Worm (Caenorhabditis elegans) whole organism, mixed stage, embryonic: Measurements from ENCODE around the gene srg-69.

ENCODE experiments used
- M03D4.4 ChIP-seq: sonication (generic microtip); optimal IDR thresholded peaks from 2 replicates; lab custom pipeline; 2017; ENCODE audit warnings: mild to moderate bottlenecking, missing genetic modification characterization, missing compliant biosample characterization
- bed-3 ChIP-seq: fragments of 200-800 bp; sonication (Bioruptor generic); optimal IDR thresholded peaks from 3 replicates; lab custom pipeline; 2018; ENCODE audit warnings: mild to moderate bottlenecking, missing genetic modification characterization, moderate library complexity, missing compliant biosample characterization
- blmp-1 ChIP-seq: fragments of 150-350 bp; optimal IDR thresholded peaks from 2 replicates; lab custom pipeline; 2014; ENCODE audit warnings: missing biosample characterization, missing genetic modification characterization
- ceh-39 ChIP-seq: fragments of 150-350 bp; optimal IDR thresholded peaks from 2 replicates; lab custom pipeline; 2014; ENCODE audit warnings: missing biosample characterization, missing genetic modification characterization
- ceh-43 ChIP-seq: fragments of 200-800 bp; sonication (Bioruptor generic); optimal IDR thresholded peaks from 2 replicates; lab custom pipeline; 2018; ENCODE audit warnings: mild to moderate bottlenecking, missing genetic modification characterization, moderate library complexity, missing compliant biosample characterization
- ces-1 ChIP-seq: fragments of 150-350 bp; optimal IDR thresholded peaks from 2 replicates; lab custom pipeline; 2014; ENCODE audit warnings: missing biosample characterization, missing genetic modification reagents, missing genetic modification characterization
- elt-1 ChIP-seq: sonication (generic microtip); optimal IDR thresholded peaks from 2 replicates; lab custom pipeline; 2017; ENCODE audit warnings: missing genetic modification characterization, mild to moderate bottlenecking, missing compliant biosample characterization, antibody characterized with exemption, moderate library complexity, borderline replicate concordance; ENCODE audit not compliant: insufficient read depth
- elt-3 ChIP-seq: fragments of 150-350 bp; optimal IDR thresholded peaks from 2 replicates; lab custom pipeline; 2014; ENCODE audit warnings: missing biosample characterization, missing genetic modification characterization
- ham-2 ChIP-seq: fragments of 200-800 bp; sonication (Bioruptor generic); optimal IDR thresholded peaks from 2 replicates; lab custom pipeline; 2018; ENCODE audit warnings: mild to moderate bottlenecking, missing genetic modification characterization, missing compliant biosample characterization
- hlh-1 ChIP-seq: fragments of 150-350 bp; optimal IDR thresholded peaks from 2 replicates; lab custom pipeline; 2014; ENCODE audit warnings: missing biosample characterization, missing genetic modification reagents, missing genetic modification characterization
- lin-32 ChIP-seq: fragments of 200-800 bp; sonication (Bioruptor generic); optimal IDR thresholded peaks from 2 replicates; lab custom pipeline; 2018; ENCODE audit warnings: mild to moderate bottlenecking, missing genetic modification characterization, missing compliant biosample characterization
- lsy-2 ChIP-seq: fragments of 150-350 bp; optimal IDR thresholded peaks from 2 replicates; lab custom pipeline; 2014; ENCODE audit warnings: missing biosample characterization, missing genetic modification characterization
- mab-5 ChIP-seq: fragments of 150-350 bp; optimal IDR thresholded peaks from 2 replicates; lab custom pipeline; 2014; ENCODE audit warnings: missing biosample characterization, missing genetic modification characterization
- mep-1 ChIP-seq: fragments of 150-350 bp; optimal IDR thresholded peaks from 2 replicates; lab custom pipeline; 2017; ENCODE audit warnings: missing biosample characterization, missing genetic modification reagents, missing genetic modification characterization, inconsistent platforms
- mls-2 ChIP-seq: sonication (generic microtip); optimal IDR thresholded peaks from 2 replicates; lab custom pipeline; 2016; ENCODE audit warnings: mild to moderate bottlenecking, missing genetic modification characterization, moderate library complexity, missing compliant biosample characterization
- nhr-12 ChIP-seq: fragments of 150-350 bp; optimal IDR thresholded peaks from 2 replicates; lab custom pipeline; 2014; ENCODE audit warnings: missing biosample characterization, missing genetic modification characterization
- nhr-2 ChIP-seq: fragments of 150-350 bp; optimal IDR thresholded peaks from 2 replicates; lab custom pipeline; 2014; ENCODE audit warnings: missing biosample characterization, missing genetic modification characterization
- nhr-237 ChIP-seq: fragments of 150-350 bp; optimal IDR thresholded peaks from 2 replicates; lab custom pipeline; 2014; ENCODE audit warnings: missing biosample characterization, missing genetic modification characterization
- nhr-76 ChIP-seq: sonication (generic microtip); optimal IDR thresholded peaks from 2 replicates; lab custom pipeline; 2017; ENCODE audit warnings: missing biosample characterization, missing genetic modification characterization
- pha-4 ChIP-seq: fragments of 150-350 bp; optimal IDR thresholded peaks from 2 replicates; lab custom pipeline; 2018; ENCODE audit warnings: missing biosample characterization, missing genetic modification reagents, missing genetic modification characterization
- sem-2 ChIP-seq: fragments of 200-800 bp; sonication (Bioruptor generic); optimal IDR thresholded peaks from 2 replicates; lab custom pipeline; 2018; ENCODE audit warnings: mild to moderate bottlenecking, missing genetic modification characterization, missing compliant biosample characterization
- snpc-4 ChIP-seq: fragments of 150-350 bp; optimal IDR thresholded peaks from 2 replicates; lab custom pipeline; 2014; ENCODE audit warnings: missing biosample characterization, missing genetic modification characterization
- sptf-1 ChIP-seq: sonication (generic microtip); optimal IDR thresholded peaks from 2 replicates; lab custom pipeline; 2017; ENCODE audit warnings: mild to moderate bottlenecking, missing genetic modification characterization, moderate library complexity, missing compliant biosample characterization
- unc-120 ChIP-seq: sonication (generic microtip); optimal IDR thresholded peaks from 2 replicates; lab custom pipeline; 2017; ENCODE audit warnings: missing genetic modification characterization, missing compliant biosample characterization; ENCODE audit not compliant: poor library complexity, severe bottlenecking
- unc-39 ChIP-seq: fragments of 150-350 bp; optimal IDR thresholded peaks from 2 replicates; lab custom pipeline; 2014; ENCODE audit warnings: missing biosample characterization, missing genetic modification characterization
- unc-62 ChIP-seq: fragments of 150-350 bp; optimal IDR thresholded peaks from 2 replicates; lab custom pipeline; 2014; ENCODE audit warnings: missing biosample characterization, missing genetic modification reagents, missing genetic modification characterization
- zip-8 ChIP-seq: fragments of 150-350 bp; optimal IDR thresholded peaks from 2 replicates; lab custom pipeline; 2014; ENCODE audit warnings: missing biosample characterization, missing genetic modification characterization
- ztf-11 ChIP-seq: fragments of 150-350 bp; optimal IDR thresholded peaks from 2 replicates; lab custom pipeline; 2014; ENCODE audit warnings: missing biosample characterization, missing genetic modification characterization

The srg-69 gene

ce11 chrII:5323773-5324172 is 31.7 kb upstream of the srg-69 start:
- TF ChIP-seq nhr-237 (tag; lab: Kevin White, UChicago) (no peak), unc-62 (no peak), ceh-43 (GFP tag; lab: Kevin White, UChicago) (no peak), mep-1 (tag; lab: Kevin White, UChicago) (no peak), ztf-11 (tag; lab: Kevin White, UChicago) (no peak)

DNA sequence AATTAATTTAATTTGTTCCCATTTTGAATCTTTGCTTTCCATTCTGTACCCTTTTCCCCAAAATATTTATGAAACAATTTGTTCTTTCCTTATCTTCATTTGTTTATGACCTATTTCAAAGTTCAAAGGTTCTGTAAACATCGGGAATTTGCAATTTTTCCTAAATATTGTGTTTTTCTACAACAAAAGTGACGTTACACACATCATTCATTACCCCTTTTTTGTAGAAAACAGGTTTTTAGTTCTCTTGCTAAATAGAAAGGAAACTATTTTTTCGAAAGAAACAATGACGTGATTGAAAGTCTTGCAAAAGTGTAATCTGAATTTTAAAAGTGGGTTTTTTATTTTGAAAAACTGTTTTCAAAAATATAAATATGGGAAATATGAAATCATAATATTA is 30.8 kb upstream of the srg-69 start:
- TF ChIP-seq nhr-12 (no peak), pha-4 (tag; lab: Kevin White, UChicago) (no peak), nhr-76 (tag; lab: Kevin White, UChicago) (no peak), sem-2 (GFP tag; lab: Kevin White, UChicago) (no peak), mab-5 (no peak), bed-3 (GFP tag; lab: Kevin White, UChicago) (no peak), zip-8 (tag; lab: Kevin White, UChicago) (no peak), M03D4.4 (no peak), blmp-1 (tag; lab: Kevin White, UChicago) (no peak), nhr-2 (tag; lab: Kevin White, UChicago) (no peak)

- TF ChIP-seq unc-62 (peak; percentile 57), unc-120 (tag; lab: Kevin White, UChicago) (peak; percentile 71), pha-4 (tag; lab: Kevin White, UChicago) (peak; percentile 34), ceh-43 (GFP tag; lab: Kevin White, UChicago) (no peak), mep-1 (tag; lab: Kevin White, UChicago) (peak; percentile 39), hlh-1 (tag; lab: Kevin White, UChicago) (peak; percentile 38), elt-1 (tag; lab: Kevin White, UChicago) (no peak), ces-1 (GFP tag; lab: Kevin White, UChicago) (peak; percentile 72), lsy-2 (tag; lab: Kevin White, UChicago) (peak; percentile 22)
Observed at ce11 chrII:5326024-5326627, 29.4 kb upstream of the srg-69 start.

DNA sequence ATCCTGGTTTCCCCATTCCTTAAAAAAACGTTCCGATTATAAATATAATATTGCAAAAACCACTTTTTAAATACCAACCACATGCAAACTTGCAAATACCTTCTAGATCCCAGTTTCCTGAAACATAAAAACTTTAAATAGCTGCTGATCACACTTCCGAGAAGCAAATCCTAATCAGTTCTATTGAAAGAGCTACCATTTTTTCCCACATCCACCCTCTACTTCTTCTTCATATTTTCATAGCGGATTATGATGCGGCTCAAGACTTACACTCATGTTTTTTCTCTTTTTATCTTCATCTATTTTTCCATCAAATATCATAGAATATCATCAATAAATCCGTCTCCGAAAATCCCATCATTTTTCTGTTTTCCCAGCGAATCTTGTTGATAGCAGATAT is 28.6 kb upstream of the srg-69 start:
- TF ChIP-seq mab-5 = no peak
- no peak for TF ChIP-seq sptf-1 (tag; lab: Kevin White, UChicago)
- no peak for TF ChIP-seq elt-1 (tag; lab: Kevin White, UChicago)
- TF ChIP-seq ham-2 (GFP tag; lab: Kevin White, UChicago) = no peak
- no peak for TF ChIP-seq ztf-11 (tag; lab: Kevin White, UChicago)
- TF ChIP-seq snpc-4 (tag; lab: Kevin White, UChicago) = no peak
- no peak for TF ChIP-seq sem-2 (GFP tag; lab: Kevin White, UChicago)
- TF ChIP-seq ceh-39 (tag; lab: Kevin White, UChicago) = no peak
- TF ChIP-seq nhr-237 (tag; lab: Kevin White, UChicago) = no peak
- TF ChIP-seq elt-3 (tag; lab: Kevin White, UChicago) = no peak
- no peak for TF ChIP-seq unc-62
- no peak for TF ChIP-seq nhr-12
- no peak for TF ChIP-seq nhr-2 (tag; lab: Kevin White, UChicago)
- no peak for TF ChIP-seq hlh-1 (tag; lab: Kevin White, UChicago)
- no peak for TF ChIP-seq unc-39 (tag; lab: Kevin White, UChicago)
- no peak for TF ChIP-seq lin-32 (GFP tag; lab: Kevin White, UChicago)
- TF ChIP-seq mls-2 (tag; lab: Kevin White, UChicago) = no peak
- no peak for TF ChIP-seq zip-8 (tag; lab: Kevin White, UChicago)

- TF ChIP-seq elt-1 (tag; lab: Kevin White, UChicago) (peak; percentile 31), lsy-2 (tag; lab: Kevin White, UChicago) (no peak)
Observed at ce11 chrII:5328912-5329311, 26.6 kb upstream of the srg-69 start.

DNA sequence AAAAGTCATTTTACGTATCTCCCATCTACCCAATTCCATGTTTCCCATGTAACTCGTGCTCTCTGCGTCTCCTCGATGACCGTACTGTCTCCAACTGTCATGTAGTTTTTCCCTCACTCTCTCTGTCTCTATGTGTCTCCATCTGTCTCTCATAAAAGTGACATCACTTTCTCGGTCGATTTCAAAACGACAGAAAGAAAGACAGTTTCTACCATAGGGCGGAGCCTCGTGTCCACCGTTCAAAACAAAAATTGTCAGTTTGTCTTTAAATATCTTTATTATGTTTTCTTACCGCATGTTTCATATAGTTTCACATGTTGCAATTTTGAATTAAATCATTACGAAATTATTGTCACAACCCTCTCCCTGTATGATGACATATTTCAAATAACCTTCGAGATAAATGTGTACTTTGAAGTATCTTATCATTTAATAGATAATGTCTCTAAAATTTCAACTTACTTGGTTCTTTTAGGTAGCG is 25.2 kb upstream of the srg-69 start:
- TF ChIP-seq nhr-237 (tag; lab: Kevin White, UChicago) (peak; percentile 68), ces-1 (GFP tag; lab: Kevin White, UChicago) (peak; percentile 52), nhr-2 (tag; lab: Kevin White, UChicago) (peak; percentile 22), nhr-12 (no peak), ceh-39 (tag; lab: Kevin White, UChicago) (peak; percentile 22), blmp-1 (tag; lab: Kevin White, UChicago) (no peak), pha-4 (tag; lab: Kevin White, UChicago) (peak; percentile 24), mep-1 (tag; lab: Kevin White, UChicago) (peak; percentile 6), unc-62 (peak; percentile 92)
